Worm (Caenorhabditis elegans) whole organism, L1 larva: ENCODE measurements around the gene F25E5.2.
"Not testable (repeated sequence)": the region's sequence is repeated elsewhere in the genome, so short reads cannot be mapped to it uniquely, and the experiment has no call there.

ENCODE experiments used
- C34B4.2 ChIP-seq: sonication (generic microtip); optimal IDR thresholded peaks from 2 replicates; lab custom pipeline; 2017; ENCODE audit warnings: mild to moderate bottlenecking, missing genetic modification characterization, missing compliant biosample characterization
- F16B12.6 ChIP-seq: fragments of 150-350 bp; optimal IDR thresholded peaks from 2 replicates; lab custom pipeline; 2014; ENCODE audit warnings: missing biosample characterization, missing genetic modification characterization
- Y116A8C.19 ChIP-seq: sonication (generic microtip); optimal IDR thresholded peaks from 2 replicates; lab custom pipeline; 2016; ENCODE audit warnings: missing compliant biosample characterization, missing genetic modification characterization, borderline replicate concordance
- blmp-1 ChIP-seq: fragments of 150-350 bp; optimal IDR thresholded peaks from 2 replicates; lab custom pipeline; 2014; ENCODE audit warnings: missing biosample characterization, missing genetic modification characterization
- ceh-63 ChIP-seq: fragments of 200-800 bp; sonication (Bioruptor generic); optimal IDR thresholded peaks from 2 replicates; lab custom pipeline; 2018; ENCODE audit warnings: mild to moderate bottlenecking, missing genetic modification characterization, missing compliant biosample characterization
- ceh-8 ChIP-seq: fragments of 200-800 bp; sonication (Bioruptor generic); optimal IDR thresholded peaks from 2 replicates; lab custom pipeline; 2018; ENCODE audit warnings: mild to moderate bottlenecking, missing genetic modification characterization, moderate library complexity, missing compliant biosample characterization
- ceh-82 ChIP-seq, 3 experiments: fragments of 150-350 bp in 1 of 3; sonication (generic microtip) in 2 of 3; optimal IDR thresholded peaks; 2 replicates each; lab custom pipeline; 2014 to 2017; ENCODE audit warnings: missing biosample characterization in 3 of 3, missing genetic modification characterization in 3 of 3
- ceh-90 ChIP-seq: sonication (generic microtip); optimal IDR thresholded peaks from 2 replicates; lab custom pipeline; 2016; ENCODE audit warnings: missing genetic modification characterization, missing compliant biosample characterization
- dsc-1 ChIP-seq: sonication (generic microtip); optimal IDR thresholded peaks from 2 replicates; lab custom pipeline; 2016; ENCODE audit warnings: mild to moderate bottlenecking, missing genetic modification characterization, missing compliant biosample characterization
- efl-1 ChIP-seq, 4 experiments: fragments of 150-350 bp; optimal IDR thresholded peaks in 3 of 4; peaks in 1 of 4; 1 replicate in 1 of 4; 2 replicates in 3 of 4; lab custom pipeline; 2014; ENCODE audit warnings: missing biosample characterization in 2 of 4, missing genetic modification characterization in 2 of 4, missing genetic modification reagents in 2 of 4
- egl-13 ChIP-seq: sonication (generic microtip); optimal IDR thresholded peaks from 2 replicates; lab custom pipeline; 2016; ENCODE audit warnings: missing genotype, missing genetic modification reagents, missing genetic modification characterization, missing compliant biosample characterization
- ets-5 ChIP-seq: fragments of 200-800 bp; sonication (Bioruptor generic); IDR thresholded peaks from 2 replicates; pipeline ENCODE4 v1.3.6; 2022; ENCODE audit warnings: missing genetic modification characterization, missing compliant biosample characterization
- fkh-4 ChIP-seq: sonication (generic microtip); optimal IDR thresholded peaks from 2 replicates; lab custom pipeline; 2016; ENCODE audit warnings: missing compliant biosample characterization, missing genetic modification characterization, borderline replicate concordance
- fkh-8 ChIP-seq: sonication (generic microtip); optimal IDR thresholded peaks from 2 replicates; lab custom pipeline; 2016; ENCODE audit warnings: mild to moderate bottlenecking, missing genetic modification characterization, missing compliant biosample characterization
- fos-1 ChIP-seq: fragments of 150-350 bp; optimal IDR thresholded peaks from 2 replicates; lab custom pipeline; 2014; ENCODE audit warnings: missing biosample characterization, missing genetic modification characterization
- hlh-17 ChIP-seq: fragments of 200-800 bp; sonication (Bioruptor generic); optimal IDR thresholded peaks from 2 replicates; lab custom pipeline; 2018; ENCODE audit warnings: missing genetic modification characterization, mild to moderate bottlenecking, missing compliant biosample characterization, moderate library complexity, borderline replicate concordance
- hlh-4 ChIP-seq: sonication (generic microtip); optimal IDR thresholded peaks from 2 replicates; lab custom pipeline; 2016; ENCODE audit warnings: mild to moderate bottlenecking, missing genetic modification characterization, missing compliant biosample characterization
- hpl-2 ChIP-seq: fragments of 150-350 bp; optimal IDR thresholded peaks from 2 replicates; lab custom pipeline; 2014; ENCODE audit warnings: missing biosample characterization, missing genetic modification reagents, missing genetic modification characterization
- jun-1 ChIP-seq: fragments of 150-350 bp; optimal IDR thresholded peaks from 2 replicates; lab custom pipeline; 2014; ENCODE audit warnings: missing biosample characterization, missing genetic modification reagents, missing genetic modification characterization
- lin-13 ChIP-seq: fragments of 150-350 bp; optimal IDR thresholded peaks from 2 replicates; lab custom pipeline; 2014; ENCODE audit warnings: missing biosample characterization, missing genetic modification reagents, missing genetic modification characterization
- lin-14 ChIP-seq: fragments of 200-800 bp; sonication (Bioruptor generic); optimal IDR thresholded peaks from 2 replicates; lab custom pipeline; 2018; ENCODE audit warnings: mild to moderate bottlenecking, missing genetic modification characterization, moderate library complexity, missing compliant biosample characterization
- lir-3 ChIP-seq: sonication (generic microtip); optimal IDR thresholded peaks from 2 replicates; lab custom pipeline; 2016; ENCODE audit warnings: mild to moderate bottlenecking, missing genetic modification characterization, moderate library complexity, missing compliant biosample characterization; ENCODE audit not compliant: poor library complexity
- lsy-2 ChIP-seq, 2 experiments: fragments of 150-350 bp; optimal IDR thresholded peaks; 2 replicates each; lab custom pipeline; 2014; ENCODE audit warnings: missing biosample characterization in 2 of 2, missing genetic modification characterization in 2 of 2
- nhr-11 ChIP-seq: fragments of 150-350 bp; optimal IDR thresholded peaks from 2 replicates; lab custom pipeline; 2014; ENCODE audit warnings: missing biosample characterization, missing genetic modification characterization
- nhr-237 ChIP-seq: fragments of 150-350 bp; optimal IDR thresholded peaks from 2 replicates; lab custom pipeline; 2014; ENCODE audit warnings: missing biosample characterization, missing genetic modification characterization
- nhr-28 ChIP-seq: fragments of 150-350 bp; optimal IDR thresholded peaks from 2 replicates; lab custom pipeline; 2014; ENCODE audit warnings: missing biosample characterization, missing genetic modification characterization
- nhr-47 ChIP-seq: sonication (generic microtip); optimal IDR thresholded peaks from 2 replicates; lab custom pipeline; 2016; ENCODE audit warnings: mild to moderate bottlenecking, missing genetic modification characterization, moderate library complexity, missing compliant biosample characterization
- nhr-71 ChIP-seq: sonication (generic microtip); optimal IDR thresholded peaks from 2 replicates; lab custom pipeline; 2016; ENCODE audit warnings: mild to moderate bottlenecking, missing genetic modification characterization, moderate library complexity, missing compliant biosample characterization
- nhr-76 ChIP-seq: sonication (generic microtip); optimal IDR thresholded peaks from 2 replicates; lab custom pipeline; 2017; ENCODE audit warnings: missing biosample characterization, missing genetic modification characterization
- nhr-84 ChIP-seq: sonication (generic microtip); optimal IDR thresholded peaks from 2 replicates; lab custom pipeline; 2017; ENCODE audit warnings: missing biosample characterization, missing genetic modification characterization
- pax-3 ChIP-seq: fragments of 200-800 bp; sonication (Bioruptor generic); optimal IDR thresholded peaks from 2 replicates; lab custom pipeline; 2018; ENCODE audit warnings: mild to moderate bottlenecking, missing genetic modification characterization, moderate library complexity, missing compliant biosample characterization
- skn-1 ChIP-seq: fragments of 150-350 bp; optimal IDR thresholded peaks from 2 replicates; lab custom pipeline; 2014; ENCODE audit warnings: missing biosample characterization, missing genetic modification characterization
- snpc-4 ChIP-seq: fragments of 150-350 bp; optimal IDR thresholded peaks from 2 replicates; lab custom pipeline; 2014; ENCODE audit warnings: missing biosample characterization, missing genetic modification characterization
- sox-4 ChIP-seq: sonication (generic microtip); optimal IDR thresholded peaks from 2 replicates; lab custom pipeline; 2016; ENCODE audit warnings: missing genetic modification characterization, missing compliant biosample characterization
- unc-86 ChIP-seq: sonication (generic microtip); optimal IDR thresholded peaks from 2 replicates; lab custom pipeline; 2016; ENCODE audit warnings: missing genetic modification characterization, missing compliant biosample characterization
- unc-98 ChIP-seq: fragments of 200-800 bp; sonication (Bioruptor generic); IDR thresholded peaks from 2 replicates; pipeline ENCODE4 v1.3.6; 2022; ENCODE audit warnings: missing genetic modification characterization, missing compliant biosample characterization
- xbp-1 ChIP-seq: sonication (generic microtip); optimal IDR thresholded peaks from 2 replicates; lab custom pipeline; 2016; ENCODE audit warnings: missing genetic modification characterization, missing compliant biosample characterization
- zag-1 ChIP-seq: fragments of 150-350 bp; optimal IDR thresholded peaks from 2 replicates; lab custom pipeline; 2014; ENCODE audit warnings: missing biosample characterization, missing genetic modification characterization
- zip-4 ChIP-seq: fragments of 200-800 bp; sonication (Bioruptor generic); optimal IDR thresholded peaks from 2 replicates; lab custom pipeline; 2018; ENCODE audit warnings: mild to moderate bottlenecking, missing genetic modification characterization, moderate library complexity, missing compliant biosample characterization

The F25E5.2 gene

DNA sequence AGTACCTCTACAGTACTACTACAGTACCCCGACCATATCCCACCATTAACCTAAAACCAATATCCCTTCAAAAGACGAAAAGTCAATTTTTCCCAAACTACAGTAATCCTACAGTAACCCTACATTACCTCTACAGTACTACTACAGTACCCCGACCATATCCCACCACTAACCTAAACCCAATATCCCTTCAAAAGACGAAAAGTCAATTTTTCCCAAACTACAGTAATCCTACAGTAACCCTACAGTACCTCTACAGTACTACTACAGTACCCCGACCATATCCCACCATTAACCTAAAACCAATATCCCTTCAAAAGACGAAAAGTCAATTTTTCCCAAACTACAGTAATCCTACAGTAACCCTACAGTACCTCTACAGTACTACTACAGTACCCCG is 10.8 kb upstream of the F25E5.2 start, which contains the start of gene nhr-141:
Gene nhr-141 (plus strand): TSS at position 331 of the 400 bp plus-strand sequence.
- not testable (repeated sequence) for TF ChIP-seq nhr-237, fkh-4, zag-1 (tag; lab: Kevin White, UChicago)
- TF ChIP-seq, all 84 proteins: peak for 0; not testable (repeated sequence) for 84

DNA sequence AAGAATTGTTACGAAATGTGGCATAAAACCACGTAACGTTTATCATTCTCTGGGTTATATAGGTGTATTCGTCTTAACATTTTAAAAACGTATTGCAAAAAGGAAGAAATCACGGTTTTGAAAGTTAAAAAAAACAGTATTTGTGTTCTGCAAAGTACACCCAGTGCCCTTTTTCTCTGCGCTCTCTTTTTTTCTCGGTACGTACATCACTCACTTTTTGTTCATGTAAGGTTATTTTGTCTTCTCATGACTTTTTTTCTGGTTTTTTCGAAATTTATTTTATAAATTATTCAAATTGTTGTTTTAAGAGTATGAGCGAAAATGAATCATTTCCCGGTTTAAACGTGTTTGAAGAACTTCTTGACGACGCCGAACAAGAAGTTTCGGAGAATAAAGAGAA is 8.1 kb upstream of the F25E5.2 start, which contains the start of gene F25E5.5:
Gene F25E5.5 (plus strand): TSS at position 301 of the 400 bp plus-strand sequence.
- TF ChIP-seq blmp-1 (tag; lab: Kevin White, UChicago) (peak; percentile 17), C34B4.2 (no peak)
- TF ChIP-seq, all 84 proteins: peak for 1

DNA sequence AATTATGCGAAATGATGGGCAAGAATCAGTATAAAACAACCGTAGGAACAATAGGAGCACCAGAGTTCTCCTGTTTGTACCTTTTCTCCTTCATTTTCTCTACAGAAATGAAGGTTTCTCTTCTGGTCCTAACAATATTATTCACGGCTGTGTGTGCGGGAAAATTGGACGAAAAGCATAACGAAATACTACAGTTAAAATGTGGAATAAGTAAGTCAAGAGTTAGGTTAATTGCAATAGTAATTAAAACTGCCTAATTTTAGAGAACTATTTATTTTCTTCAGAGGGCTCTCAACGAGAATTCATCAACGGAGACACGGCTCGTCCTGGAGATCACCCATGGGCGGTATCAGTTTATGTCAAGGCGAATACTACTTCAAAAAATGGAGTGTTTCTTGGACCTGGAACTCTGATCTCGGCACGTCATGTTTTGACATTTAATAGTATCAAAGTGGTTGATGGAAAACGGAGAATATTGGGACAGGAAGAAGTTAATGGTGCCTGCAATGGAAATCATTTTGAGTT is 5.7 kb upstream of the F25E5.2 start, which contains the start of gene try-12:
Gene try-12 (plus strand): TSS at position 51 of the 525 bp plus-strand sequence.
- TF ChIP-seq ceh-90 (tag; lab: Kevin White, UChicago) (no peak), unc-86 (tag; lab: Kevin White, UChicago) (no peak), efl-1 (optimal IDR thresholded peaks at IDR 0.05; lab: Kevin White, UChicago) (no peak), efl-1 (GFP tag; optimal IDR thresholded peaks at IDR 0.05 in 1 of 2; lab: Kevin White, UChicago) (peak in 1 of 2 experiments; percentile 58), jun-1 (tag; lab: Kevin White, UChicago) (no peak), ceh-82 (tag; optimal IDR thresholded peaks at IDR 0.05; lab: Kevin White, UChicago) (no peak), ceh-8 (no peak)

DNA sequence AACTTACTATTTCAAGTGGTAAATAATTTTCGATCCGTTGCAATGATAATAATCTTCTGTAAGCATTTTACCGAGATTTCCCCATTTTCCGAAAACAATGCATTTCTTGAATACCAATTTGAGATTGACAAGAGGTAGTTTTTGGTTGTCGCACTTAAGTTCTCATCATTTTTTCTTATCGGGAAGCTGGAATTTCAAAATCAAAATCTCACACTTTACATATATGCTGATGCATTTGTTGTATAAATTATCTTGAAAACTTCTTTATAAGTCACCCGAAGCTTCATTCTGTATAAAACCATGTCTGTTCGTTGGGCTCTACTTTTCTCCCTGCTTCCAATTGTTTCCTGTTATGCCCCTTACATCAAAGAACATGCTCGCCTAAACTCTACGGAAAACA is 3.7 kb upstream of the F25E5.2 start, which contains the start of gene try-11:
Gene try-11 (plus strand): TSS at position 301 of the 400 bp plus-strand sequence.
- TF ChIP-seq hpl-2 (GFP tag; lab: Kevin White, UChicago) (no peak), lir-3 (no peak), dsc-1 (tag; lab: Kevin White, UChicago) (no peak), pax-3 (tag; lab: Kevin White, UChicago) (no peak), nhr-237 (tag; lab: Kevin White, UChicago) (no peak), nhr-28 (tag; lab: Kevin White, UChicago) (no peak), ceh-8 (no peak), efl-1 (optimal IDR thresholded peaks at IDR 0.05; lab: Kevin White, UChicago) (no peak), efl-1 (GFP tag; optimal IDR thresholded peaks at IDR 0.05 in 1 of 2; lab: Kevin White, UChicago) (peak in 1 of 2 experiments; percentile 24)

- TF ChIP-seq nhr-71 (tag; lab: Kevin White, UChicago) (no peak), F16B12.6 (tag; lab: Kevin White, UChicago) (no peak), nhr-84 (no peak), sox-4 (no peak), nhr-11 (no peak), hlh-17 (no peak), fkh-4 (tag; lab: Kevin White, UChicago) (no peak), hlh-4 (tag; lab: Kevin White, UChicago) (no peak), fos-1 (no peak)
Measured at ce11 chrV:7454236-7454635, 872 bp upstream of the F25E5.2 start, which contains the start of gene try-8. TSS of gene try-8 (minus strand) at chrV:7454336.

ce11 chrV:7460898-7461297 is 5.8 kb downstream of the F25E5.2 start, which contains the start of gene srh-92:
TSS of gene srh-92 (minus strand) at chrV:7460998.
- TF ChIP-seq unc-98 (no peak), ceh-82 (tag; optimal IDR thresholded peaks at IDR 0.05; lab: Kevin White, UChicago) (no peak), pax-3 (tag; lab: Kevin White, UChicago) (no peak), lin-14 (GFP tag; lab: Kevin White, UChicago) (no peak), zip-4 (GFP tag; lab: Kevin White, UChicago) (no peak), unc-86 (tag; lab: Kevin White, UChicago) (no peak), nhr-76 (no peak), nhr-47 (no peak), ets-5 (GFP tag; lab: Robert Waterston, UW) (no peak), snpc-4 (tag; lab: Kevin White, UChicago) (no peak), fkh-8 (no peak), hlh-17 (no peak), lin-13 (GFP tag; lab: Kevin White, UChicago) (no peak), Y116A8C.19 (tag; lab: Kevin White, UChicago) (no peak), ceh-63 (GFP tag; lab: Kevin White, UChicago) (no peak), xbp-1 (tag; lab: Kevin White, UChicago) (no peak), lsy-2 (tag; optimal IDR thresholded peaks at IDR 0.05; lab: Kevin White, UChicago) (no peak), skn-1 (tag; lab: Kevin White, UChicago) (no peak), egl-13 (no peak)
